Fruit fly (Drosophila melanogaster) whole organism, wandering third instar larva: Measurements from ENCODE around the gene CheB38b.

Source experiments
- Abd-B ChIP-seq: fragments of >200 bp; optimal IDR thresholded peaks from 2 replicates; lab custom pipeline; 2017; ENCODE audit warnings: missing biosample characterization, missing genetic modification characterization
- CG32264 ChIP-seq: fragments of 200-800 bp; sonication (Bioruptor generic); optimal IDR thresholded peaks from 2 replicates; lab custom pipeline; 2016; ENCODE audit warnings: missing biosample characterization, missing genetic modification characterization
- CG9705 ChIP-seq: fragments of 200-800 bp; sonication (Bioruptor generic); optimal IDR thresholded peaks from 2 replicates; lab custom pipeline; 2018; ENCODE audit warnings: missing biosample characterization, mild to moderate bottlenecking, missing genetic modification characterization
- CrebA ChIP-seq: fragments of 200-800 bp; sonication (Bioruptor generic); optimal IDR thresholded peaks from 2 replicates; lab custom pipeline; 2016; ENCODE audit warnings: missing biosample characterization, mild to moderate bottlenecking, missing genetic modification characterization, borderline replicate concordance
- Dfd ChIP-seq: fragments of >200 bp; optimal IDR thresholded peaks from 2 replicates; lab custom pipeline; 2017; ENCODE audit warnings: missing biosample characterization, missing genetic modification characterization
- Dif ChIP-seq: fragments of 200-275, 200-300 bp; sonication (Bioruptor generic); optimal IDR thresholded peaks from 2 replicates; lab custom pipeline; 2018; ENCODE audit warnings: missing biosample characterization, missing genetic modification characterization; ENCODE audit not compliant: partially characterized antibody
- GATAd ChIP-seq: sonication (Bioruptor generic); optimal IDR thresholded peaks from 2 replicates; lab custom pipeline; 2016; ENCODE audit warnings: missing biosample characterization, missing genetic modification characterization
- HLH106 ChIP-seq: fragments of 200-800 bp; optimal IDR thresholded peaks from 3 replicates; lab custom pipeline; 2019; ENCODE audit warnings: missing biosample characterization, mild to moderate bottlenecking, missing genetic modification characterization, moderate library complexity
- Hnf4 ChIP-seq: fragments of 200-800 bp; sonication (Bioruptor generic); optimal IDR thresholded peaks from 2 replicates; lab custom pipeline; 2016; ENCODE audit warnings: missing biosample characterization, mild to moderate bottlenecking, missing genetic modification characterization
- Hr78 ChIP-seq: fragments of >200 bp; optimal IDR thresholded peaks from 2 replicates; lab custom pipeline; 2017; ENCODE audit warnings: missing biosample characterization, missing genetic modification characterization
- Hr83 ChIP-seq: fragments of 200-300 bp; sonication (Bioruptor generic); optimal IDR thresholded peaks from 2 replicates; lab custom pipeline; 2016; ENCODE audit warnings: missing biosample characterization, mild to moderate bottlenecking, missing genetic modification characterization, moderate library complexity; ENCODE audit not compliant: poor library complexity, severe bottlenecking
- Jra ChIP-seq: sonication (Bioruptor generic); optimal IDR thresholded peaks from 2 replicates; lab custom pipeline; 2016; ENCODE audit warnings: missing biosample characterization, missing genetic modification characterization
- Mio ChIP-seq: sonication (Bioruptor generic); optimal IDR thresholded peaks from 2 replicates; lab custom pipeline; 2016; ENCODE audit warnings: missing biosample characterization, missing genetic modification characterization
- Myc ChIP-seq: fragments of >200 bp; optimal IDR thresholded peaks from 2 replicates; lab custom pipeline; 2017
- N ChIP-seq: fragments of >200 bp; optimal IDR thresholded peaks from 2 replicates; lab custom pipeline; 2018; ENCODE audit warnings: missing biosample characterization, missing external identifiers, missing genetic modification characterization
- OdsH ChIP-seq: fragments of 200-800 bp; sonication (Bioruptor generic); optimal IDR thresholded peaks from 2 replicates; lab custom pipeline; 2016; ENCODE audit warnings: missing biosample characterization, mild to moderate bottlenecking, missing genetic modification characterization
- Rel ChIP-seq, 2 experiments: fragments of 200-800 bp; sonication (Bioruptor generic) in 1 of 2; optimal IDR thresholded peaks; 2 replicates in 1 of 2; 3 replicates in 1 of 2; lab custom pipeline; 2016 to 2019; ENCODE audit warnings: mild to moderate bottlenecking in 2 of 2, missing biosample characterization in 2 of 2, missing genetic modification characterization in 2 of 2, moderate library complexity in 1 of 2
- Sp1 ChIP-seq: fragments of 200-800 bp; sonication (Bioruptor generic); optimal IDR thresholded peaks from 3 replicates; lab custom pipeline; 2019; ENCODE audit warnings: missing biosample characterization, mild to moderate bottlenecking, missing genetic modification characterization, moderate library complexity
- Vsx2 ChIP-seq: fragments of 200-300, 225-300 bp; sonication (Bioruptor generic); optimal IDR thresholded peaks from 2 replicates; lab custom pipeline; 2018; ENCODE audit warnings: missing biosample characterization, missing genetic modification characterization; ENCODE audit not compliant: partially characterized antibody
- br ChIP-seq: fragments of 200-800 bp; sonication (Bioruptor generic); optimal IDR thresholded peaks from 2 replicates; lab custom pipeline; 2016; ENCODE audit warnings: missing biosample characterization, missing genetic modification characterization
- brk ChIP-seq: fragments of 200-800 bp; sonication (Bioruptor generic); optimal IDR thresholded peaks from 2 replicates; lab custom pipeline; 2016; ENCODE audit warnings: missing biosample characterization, mild to moderate bottlenecking, missing genetic modification characterization
- dl ChIP-seq, 2 experiments: fragments of 175-275, 200-275 bp in 1 of 2; fragments of 200-275 bp in 1 of 2; sonication (Bioruptor generic); optimal IDR thresholded peaks; lab custom pipeline; 2018; ENCODE audit warnings: mild to moderate bottlenecking in 2 of 2, missing biosample characterization in 2 of 2, missing genetic modification characterization in 2 of 2, moderate library complexity in 2 of 2; ENCODE audit not compliant: partially characterized antibody in 2 of 2, insufficient read depth in 1 of 2
- dmrt93B ChIP-seq: fragments of 200-800 bp; sonication (Bioruptor generic); optimal IDR thresholded peaks from 2 replicates; lab custom pipeline; 2018; ENCODE audit warnings: missing biosample characterization, mild to moderate bottlenecking, missing genetic modification characterization
- dsf ChIP-seq: sonication (Bioruptor generic); optimal IDR thresholded peaks from 2 replicates; lab custom pipeline; 2016; ENCODE audit warnings: missing biosample characterization, missing genetic modification characterization, borderline replicate concordance
- ey ChIP-seq: fragments of 200-800 bp; sonication (Bioruptor generic); optimal IDR thresholded peaks from 2 replicates; lab custom pipeline; 2016; ENCODE audit warnings: missing biosample characterization, missing genetic modification characterization
- foxo ChIP-seq, 2 experiments: fragments of 200-800 bp; sonication (Bioruptor generic); optimal IDR thresholded peaks; 2 replicates in 1 of 2; 3 replicates in 1 of 2; lab custom pipeline; 2016 to 2017; ENCODE audit warnings: missing biosample characterization in 2 of 2, missing genetic modification characterization in 2 of 2
- fru ChIP-seq: fragments of 200-800 bp; sonication (Bioruptor generic); optimal IDR thresholded peaks from 3 replicates; lab custom pipeline; 2016; ENCODE audit warnings: missing biosample characterization, mild to moderate bottlenecking, missing genetic modification characterization
- h ChIP-seq: fragments of 200-800 bp; sonication (Bioruptor generic); optimal IDR thresholded peaks from 3 replicates; lab custom pipeline; 2016; ENCODE audit warnings: missing biosample characterization, mild to moderate bottlenecking, missing genetic modification characterization
- jim ChIP-seq: fragments of 175-275, 200-325 bp; sonication (Bioruptor generic); optimal IDR thresholded peaks from 2 replicates; lab custom pipeline; 2016; ENCODE audit warnings: missing biosample characterization, mild to moderate bottlenecking, missing genetic modification characterization
- lola ChIP-seq: fragments of >200 bp; optimal IDR thresholded peaks from 2 replicates; lab custom pipeline; 2017; ENCODE audit warnings: missing biosample characterization, missing genetic modification characterization
- pan ChIP-seq: fragments of >200 bp; optimal IDR thresholded peaks from 2 replicates; lab custom pipeline; 2017
- psq ChIP-seq: fragments of 200-800 bp; sonication (Bioruptor generic); optimal IDR thresholded peaks from 3 replicates; lab custom pipeline; 2017; ENCODE audit warnings: missing biosample characterization, mild to moderate bottlenecking, missing genetic modification characterization, moderate library complexity
- rgr ChIP-seq: fragments of 200-800 bp; sonication (Bioruptor generic); optimal IDR thresholded peaks from 3 replicates; lab custom pipeline; 2016; ENCODE audit warnings: missing biosample characterization, mild to moderate bottlenecking, missing genetic modification characterization
- sage ChIP-seq: fragments of 200-800 bp; sonication (Bioruptor generic); optimal IDR thresholded peaks from 2 replicates; lab custom pipeline; 2016; ENCODE audit warnings: missing biosample characterization, mild to moderate bottlenecking, missing genetic modification characterization
- sv ChIP-seq: fragments of 200-800 bp; sonication (Bioruptor generic); optimal IDR thresholded peaks from 3 replicates; lab custom pipeline; 2016; ENCODE audit warnings: missing biosample characterization, missing genetic modification characterization
- tai ChIP-seq: sonication (Bioruptor generic); optimal IDR thresholded peaks from 2 replicates; lab custom pipeline; 2016; ENCODE audit warnings: missing biosample characterization, missing genetic modification characterization
- usp ChIP-seq: fragments of >200 bp; optimal IDR thresholded peaks from 2 replicates; lab custom pipeline; 2017; ENCODE audit warnings: missing biosample characterization, missing genetic modification characterization
- woc ChIP-seq: sonication (Bioruptor generic); optimal IDR thresholded peaks from 2 replicates; lab custom pipeline; 2016; ENCODE audit warnings: missing biosample characterization, mild to moderate bottlenecking, missing genetic modification characterization

The CheB38b gene

dm6 chr2L:20796758-20797514 lies 20.1 kb downstream of the CheB38b start, which contains the start of gene vari:
TSS of gene vari (minus strand) at chr2L:20797042.
- TF ChIP-seq pan (lab: Kevin White, UChicago) = no peak
- TF ChIP-seq woc (GFP tag; lab: Kevin White, UChicago) = no peak
- peak; percentile 11 for TF ChIP-seq Sp1 (GFP tag; lab: Kevin White, UChicago)
- TF ChIP-seq dmrt93B (GFP tag; lab: Kevin White, UChicago) = no peak
- no peak for TF ChIP-seq Hr78 (GFP tag; lab: Kevin White, UChicago)
- TF ChIP-seq CG9705 (GFP tag; lab: Kevin White, UChicago) = no peak
- TF ChIP-seq br (GFP tag; lab: Kevin White, UChicago) = no peak
- no peak for TF ChIP-seq Hr83 (GFP tag; lab: Kevin White, UChicago)
- peak; percentile 92 for TF ChIP-seq Myc (lab: Kevin White, UChicago)
- no peak for TF ChIP-seq fru (GFP tag; lab: Kevin White, UChicago)
- TF ChIP-seq lola (GFP tag; lab: Kevin White, UChicago) = no peak
- TF ChIP-seq sage (GFP tag; lab: Kevin White, UChicago) = peak; percentile 10
- no peak for TF ChIP-seq h (GFP tag; lab: Kevin White, UChicago)
- TF ChIP-seq usp = no peak
- TF ChIP-seq OdsH = no peak
- TF ChIP-seq tai (GFP tag; lab: Kevin White, UChicago) = no peak
- no peak for TF ChIP-seq Jra (GFP tag; lab: Kevin White, UChicago)
- no peak for TF ChIP-seq rgr (GFP tag; lab: Kevin White, UChicago)
- peak in 1 of 2 experiments; percentile 41 for TF ChIP-seq dl (GFP tag; optimal IDR thresholded peaks at IDR 0.05; lab: Kevin White, UChicago; ENCODE audit: insufficient read depth in 1 of 2, partially characterized antibody in 2 of 2)
- peak; percentile 35 for TF ChIP-seq Dif
- no peak for TF ChIP-seq jim (GFP tag; lab: Kevin White, UChicago)
- TF ChIP-seq ey (GFP tag; lab: Kevin White, UChicago) = no peak
- no peak for TF ChIP-seq Rel (GFP tag; optimal IDR thresholded peaks at IDR 0.05; lab: Kevin White, UChicago)
- TF ChIP-seq Rel (tag; optimal IDR thresholded peaks at IDR 0.05; lab: Kevin White, UChicago) = no peak
- TF ChIP-seq foxo (GFP tag; optimal IDR thresholded peaks at IDR 0.05; lab: Kevin White, UChicago) = no peak
- TF ChIP-seq Vsx2 (GFP tag; lab: Kevin White, UChicago) = peak; percentile 43
- TF ChIP-seq sv (GFP tag; lab: Kevin White, UChicago) = no peak
- no peak for TF ChIP-seq Dfd (GFP tag; lab: Kevin White, UChicago)
- TF ChIP-seq N (GFP tag; lab: Kevin White, UChicago) = no peak
- TF ChIP-seq GATAd (GFP tag; lab: Kevin White, UChicago) = no peak
- TF ChIP-seq CrebA (GFP tag; lab: Kevin White, UChicago) = no peak
- TF ChIP-seq Hnf4 (GFP tag; lab: Kevin White, UChicago) = no peak
- no peak for TF ChIP-seq HLH106
- TF ChIP-seq Abd-B (GFP tag; lab: Kevin White, UChicago) = no peak
- no peak for TF ChIP-seq dsf (GFP tag; lab: Kevin White, UChicago)
- no peak for TF ChIP-seq Mio (GFP tag; lab: Kevin White, UChicago)
- TF ChIP-seq psq = no peak
- no peak for TF ChIP-seq brk (GFP tag; lab: Kevin White, UChicago)
- TF ChIP-seq CG32264 (GFP tag; lab: Kevin White, UChicago) = no peak

- TF ChIP-seq dsf (GFP tag; lab: Kevin White, UChicago) (no peak), HLH106 (no peak), Jra (GFP tag; lab: Kevin White, UChicago) (no peak), N (GFP tag; lab: Kevin White, UChicago) (no peak), br (GFP tag; lab: Kevin White, UChicago) (no peak), dmrt93B (GFP tag; lab: Kevin White, UChicago) (no peak), jim (GFP tag; lab: Kevin White, UChicago) (no peak), pan (lab: Kevin White, UChicago) (no peak), OdsH (no peak), sv (GFP tag; lab: Kevin White, UChicago) (no peak), Sp1 (GFP tag; lab: Kevin White, UChicago) (no peak), Hnf4 (GFP tag; lab: Kevin White, UChicago) (no peak)
Observed at dm6 chr2L:20795774-20796173, 21.3 kb downstream of the CheB38b start.
